Fruit fly (Drosophila melanogaster): ENCODE data around the gene aly.

aly gene

dm6 chr3L:3042150-3043049, 16.1 kb upstream of the aly start, which contains the start of gene Prx4 (continued):
- TF ChIP-seq pan (optimal IDR thresholded peaks at IDR 0.05) (no peak), pan (GFP tag; optimal IDR thresholded peaks at IDR 0.05 in 1 of 2, IDR thresholded peaks at IDR 0.05 in 1 of 2) (peak in 1 of 2 experiments; percentile 86), mld (GFP tag; IDR thresholded peaks at IDR 0.05; ENCODE audit: partially characterized antibody) (no peak), CG8388 (GFP tag; optimal IDR thresholded peaks at IDR 0.05) (peak; percentile 74), Nf-YC (tag; optimal IDR thresholded peaks at IDR 0.05) (no peak), CG31224 (GFP tag; IDR thresholded peaks at IDR 0.05) (peak; percentile 51), cato (GFP tag; optimal IDR thresholded peaks at IDR 0.05; ENCODE audit: borderline replicate concordance) (no peak), CG34376 (GFP tag; optimal IDR thresholded peaks at IDR 0.05) (no peak), CG1603 (tag; optimal IDR thresholded peaks at IDR 0.05) (peak; percentile 60), Usf (GFP tag; optimal IDR thresholded peaks at IDR 0.05) (peak; percentile 33), CG7745 (tag; optimal IDR thresholded peaks at IDR 0.05) (no peak), CG12071 (GFP tag; optimal IDR thresholded peaks at IDR 0.05) (no peak), CG42726 (GFP tag; IDR thresholded peaks at IDR 0.05; ENCODE audit: partially characterized antibody) (no peak), wor (GFP tag; IDR thresholded peaks at IDR 0.05) (peak; percentile 48; the same call in 1 of the 2 replicates), CoRest (tag; optimal IDR thresholded peaks at IDR 0.05) (peak; percentile 68), Elba2 (GFP tag; optimal IDR thresholded peaks at IDR 0.05) (no peak), CG14014 (GFP tag; IDR thresholded peaks at IDR 0.05) (peak; percentile 78), psq (GFP tag; optimal IDR thresholded peaks at IDR 0.05) (no peak), unpg (GFP tag; optimal IDR thresholded peaks at IDR 0.05) (peak; percentile 84), Dek (tag; optimal IDR thresholded peaks at IDR 0.05) (peak; percentile 69), CG10543 (GFP tag; optimal IDR thresholded peaks at IDR 0.05) (no peak), Scr (GFP tag; IDR thresholded peaks at IDR 0.05; ENCODE audit: partially characterized antibody) (no peak), tna (GFP tag; IDR thresholded peaks at IDR 0.05; ENCODE audit: partially characterized antibody) (no peak), CG10267 (tag; optimal IDR thresholded peaks at IDR 0.05) (peak; percentile 54), Lhr (GFP tag; optimal IDR thresholded peaks at IDR 0.05) (no peak), CkIIα-i1 (GFP tag; IDR thresholded peaks at IDR 0.05) (peak; percentile 52; the same call in 1 of the 2 replicates), zfh2 (GFP tag; optimal IDR thresholded peaks at IDR 0.05) (peak; percentile 43), CG34224 (GFP tag; IDR thresholded peaks at IDR 0.05; ENCODE audit: partially characterized antibody) (no peak), CG8359 (GFP tag; optimal IDR thresholded peaks at IDR 0.05; ENCODE audit: borderline replicate concordance) (no peak), CG32772 (GFP tag; IDR thresholded peaks at IDR 0.05) (peak; percentile 62), ap (GFP tag; IDR thresholded peaks at IDR 0.05) (peak; percentile 65), lbe (GFP tag; optimal IDR thresholded peaks at IDR 0.05) (no peak), CG31365 (tag; optimal IDR thresholded peaks at IDR 0.05) (no peak), Hr51 (GFP tag; optimal IDR thresholded peaks at IDR 0.05) (peak in 1 of 2 experiments; percentile 72), TFAM (GFP tag; optimal IDR thresholded peaks at IDR 0.05) (no peak), Optix (GFP tag; IDR thresholded peaks at IDR 0.05) (peak; percentile 59; the same call in 2 of the 3 replicates), sima (GFP tag; optimal IDR thresholded peaks at IDR 0.05) (no peak), CG11398 (GFP tag; optimal IDR thresholded peaks at IDR 0.05) (no peak), CG12219 (GFP tag; optimal IDR thresholded peaks at IDR 0.05) (peak; percentile 30), peb (GFP tag; IDR thresholded peaks at IDR 0.05) (peak; percentile 41; the same call in 1 of the 2 replicates), CG8924 (tag; optimal IDR thresholded peaks at IDR 0.05) (peak; percentile 91), CG14441 (GFP tag; IDR thresholded peaks at IDR 0.05) (peak; percentile 78), NC2α (GFP tag; optimal IDR thresholded peaks at IDR 0.05) (no peak), hkb (optimal IDR thresholded peaks at IDR 0.05) (no peak), hkb (GFP tag; IDR thresholded peaks at IDR 0.05) (peak; percentile 78), ab (GFP tag; optimal IDR thresholded peaks at IDR 0.05) (no peak), CG43689 (GFP tag; IDR thresholded peaks at IDR 0.05) (0 out of 2 replicates have a peak, but pooled peaks have one; percentile 20), Xbp1 (GFP tag; optimal IDR thresholded peaks at IDR 0.05) (peak; percentile 70)

Data from whole organism, embryonic.